Worm (Caenorhabditis elegans) whole organism, mixed stage, embryonic: Measurements from ENCODE around the gene F13B6.2.

Experiments used
- blmp-1 ChIP-seq: fragments of 150-350 bp; optimal IDR thresholded peaks from 2 replicates; lab custom pipeline; 2014; ENCODE audit warnings: missing biosample characterization, missing genetic modification characterization
- ceh-83 ChIP-seq: fragments of 200-800 bp; sonication (Bioruptor generic); optimal IDR thresholded peaks from 2 replicates; lab custom pipeline; 2018; ENCODE audit warnings: mild to moderate bottlenecking, missing genetic modification characterization, missing compliant biosample characterization
- ces-1 ChIP-seq: fragments of 150-350 bp; optimal IDR thresholded peaks from 2 replicates; lab custom pipeline; 2014; ENCODE audit warnings: missing biosample characterization, missing genetic modification reagents, missing genetic modification characterization
- drap-1 ChIP-seq: fragments of 200-800 bp; sonication (Bioruptor generic); optimal IDR thresholded peaks from 3 replicates; lab custom pipeline; 2018; ENCODE audit warnings: mild to moderate bottlenecking, missing genetic modification characterization, missing compliant biosample characterization
- lsy-2 ChIP-seq: fragments of 150-350 bp; optimal IDR thresholded peaks from 2 replicates; lab custom pipeline; 2014; ENCODE audit warnings: missing biosample characterization, missing genetic modification characterization
- mep-1 ChIP-seq: fragments of 150-350 bp; optimal IDR thresholded peaks from 2 replicates; lab custom pipeline; 2017; ENCODE audit warnings: missing biosample characterization, missing genetic modification reagents, missing genetic modification characterization, inconsistent platforms
- nhr-12 ChIP-seq: fragments of 150-350 bp; optimal IDR thresholded peaks from 2 replicates; lab custom pipeline; 2014; ENCODE audit warnings: missing biosample characterization, missing genetic modification characterization
- pha-4 ChIP-seq: fragments of 150-350 bp; optimal IDR thresholded peaks from 2 replicates; lab custom pipeline; 2018; ENCODE audit warnings: missing biosample characterization, missing genetic modification reagents, missing genetic modification characterization
- snpc-4 ChIP-seq: fragments of 150-350 bp; optimal IDR thresholded peaks from 2 replicates; lab custom pipeline; 2014; ENCODE audit warnings: missing biosample characterization, missing genetic modification characterization
- ztf-11 ChIP-seq: fragments of 150-350 bp; optimal IDR thresholded peaks from 2 replicates; lab custom pipeline; 2014; ENCODE audit warnings: missing biosample characterization, missing genetic modification characterization

DNA sequence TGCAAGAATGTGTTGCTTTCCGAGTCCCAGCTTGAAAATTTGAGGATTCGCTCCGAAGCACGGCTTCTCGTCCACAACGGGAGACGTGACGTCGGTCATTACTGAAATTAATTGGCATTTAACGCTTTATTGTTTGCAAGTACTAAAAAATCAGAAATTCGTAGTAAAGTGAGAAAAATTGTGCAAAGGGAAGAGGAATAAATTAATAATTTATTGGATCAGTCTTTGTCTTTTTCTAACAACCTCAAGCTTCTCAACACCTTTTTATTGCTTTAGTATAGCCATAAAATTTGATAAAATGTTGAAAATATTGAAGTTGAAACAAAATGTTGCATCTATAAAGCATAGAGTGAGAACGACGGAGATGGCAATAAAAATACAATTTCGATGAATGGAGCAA, 8.8 kb downstream of the F13B6.2 start, which contains the start of gene tes-1:
- TF ChIP-seq ceh-83, result no peak
- TF ChIP-seq ces-1 (GFP tag; lab: Kevin White, UChicago), result no peak
- no peak for TF ChIP-seq ztf-11 (tag; lab: Kevin White, UChicago)
- no peak for TF ChIP-seq pha-4
- TF ChIP-seq mep-1 (tag; lab: Kevin White, UChicago), result no peak
- no peak for TF ChIP-seq nhr-12 (tag; lab: Kevin White, UChicago)
- TF ChIP-seq snpc-4 (tag; lab: Kevin White, UChicago), result no peak
- TF ChIP-seq blmp-1 (tag; lab: Kevin White, UChicago), result no peak
- no peak for TF ChIP-seq lsy-2
- no peak for TF ChIP-seq drap-1 (GFP tag; lab: Kevin White, UChicago)
